Worm (Caenorhabditis elegans) whole organism, mixed stage, embryonic: ENCODE data around the gene mppb-1.

Experiments
- elt-3 ChIP-seq: fragments of 150-350 bp; optimal IDR thresholded peaks from 2 replicates; lab custom pipeline; 2014; ENCODE audit warnings: missing biosample characterization, missing genetic modification characterization
- ham-2 ChIP-seq: fragments of 200-800 bp; sonication (Bioruptor generic); optimal IDR thresholded peaks from 2 replicates; lab custom pipeline; 2018; ENCODE audit warnings: mild to moderate bottlenecking, missing genetic modification characterization, missing compliant biosample characterization
- lsy-2 ChIP-seq: fragments of 150-350 bp; optimal IDR thresholded peaks from 2 replicates; lab custom pipeline; 2014; ENCODE audit warnings: missing biosample characterization, missing genetic modification characterization
- mab-5 ChIP-seq: fragments of 150-350 bp; optimal IDR thresholded peaks from 2 replicates; lab custom pipeline; 2014; ENCODE audit warnings: missing biosample characterization, missing genetic modification characterization
- nhr-76 ChIP-seq: sonication (generic microtip); optimal IDR thresholded peaks from 2 replicates; lab custom pipeline; 2017; ENCODE audit warnings: missing biosample characterization, missing genetic modification characterization
- pha-4 ChIP-seq: fragments of 150-350 bp; optimal IDR thresholded peaks from 2 replicates; lab custom pipeline; 2018; ENCODE audit warnings: missing biosample characterization, missing genetic modification reagents, missing genetic modification characterization
- snpc-4 ChIP-seq: fragments of 150-350 bp; optimal IDR thresholded peaks from 2 replicates; lab custom pipeline; 2014; ENCODE audit warnings: missing biosample characterization, missing genetic modification characterization
- unc-62 ChIP-seq: fragments of 150-350 bp; optimal IDR thresholded peaks from 2 replicates; lab custom pipeline; 2014; ENCODE audit warnings: missing biosample characterization, missing genetic modification reagents, missing genetic modification characterization

DNA sequence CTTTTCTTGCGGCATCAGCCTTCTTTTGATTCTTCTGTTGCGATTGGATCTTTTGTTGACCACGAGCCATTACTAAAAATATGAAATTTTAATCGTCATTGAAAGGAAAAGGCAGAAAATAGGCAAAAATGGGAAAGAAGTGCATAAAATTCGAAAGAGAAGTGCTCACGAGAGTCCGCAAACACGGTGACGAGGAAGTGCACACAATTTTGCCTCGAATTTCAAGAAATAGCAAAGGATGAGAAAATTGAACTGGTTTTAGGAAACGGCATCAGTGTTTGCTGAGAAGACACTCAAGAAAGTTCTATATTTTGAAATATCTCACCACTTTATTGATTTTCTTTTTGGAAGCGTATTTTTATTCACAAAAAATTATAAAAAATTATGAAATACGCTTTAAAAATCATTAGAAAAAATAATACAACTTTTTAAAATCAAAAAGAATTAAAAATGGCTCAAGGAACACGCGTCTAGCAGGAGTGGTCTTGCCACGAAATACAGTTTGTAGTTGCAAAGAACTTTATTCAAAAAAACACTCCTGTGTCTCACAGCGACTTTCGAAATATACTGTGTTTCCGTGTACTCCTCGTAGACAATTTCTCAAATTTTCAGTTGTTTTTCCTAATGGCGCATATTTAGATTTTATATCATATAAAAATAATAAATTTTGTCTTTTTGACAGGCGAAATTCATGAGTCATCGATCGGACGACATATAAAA is 21.8 kb downstream of the mppb-1 start, which contains the start of the genes znf-706 and cpna-3:
- no peak for TF ChIP-seq lsy-2
- TF ChIP-seq nhr-76: no peak
- TF ChIP-seq snpc-4 (tag; lab: Kevin White, UChicago): no peak
- no peak for TF ChIP-seq elt-3 (tag; lab: Kevin White, UChicago)
- no peak for TF ChIP-seq ham-2 (GFP tag; lab: Kevin White, UChicago)
- TF ChIP-seq unc-62 (GFP tag; lab: Kevin White, UChicago): no peak
- no peak for TF ChIP-seq pha-4 (tag; lab: Kevin White, UChicago)
- no peak for TF ChIP-seq mab-5 (tag; lab: Kevin White, UChicago)
